Fruit fly (Drosophila melanogaster) whole organism: ENCODE data around the gene CG42494.

ENCODE experiments used
- CG8478 ChIP-seq: fragments of >200 bp; optimal IDR thresholded peaks from 2 replicates; lab custom pipeline; 2018; ENCODE audit warnings: inconsistent platforms
- Dll ChIP-seq: fragments of >200 bp; optimal IDR thresholded peaks from 2 replicates; lab custom pipeline; 2017
- EcR ChIP-seq, 2 experiments: fragments of >200 bp; optimal IDR thresholded peaks; 2 replicates each; lab custom pipeline; 2017; ENCODE audit warnings: missing biosample characterization in 2 of 2, missing genetic modification characterization in 2 of 2, missing genetic modification reagents in 2 of 2
- pan ChIP-seq: fragments of >200 bp; optimal IDR thresholded peaks from 2 replicates; lab custom pipeline; 2017
- psq ChIP-seq: fragments of >200 bp; optimal IDR thresholded peaks from 2 replicates; lab custom pipeline; 2017
- usp ChIP-seq: fragments of >200 bp; optimal IDR thresholded peaks from 2 replicates; lab custom pipeline; 2017; ENCODE audit warnings: missing biosample characterization, missing genetic modification characterization, mixed read lengths

CG42494 gene

DNA sequence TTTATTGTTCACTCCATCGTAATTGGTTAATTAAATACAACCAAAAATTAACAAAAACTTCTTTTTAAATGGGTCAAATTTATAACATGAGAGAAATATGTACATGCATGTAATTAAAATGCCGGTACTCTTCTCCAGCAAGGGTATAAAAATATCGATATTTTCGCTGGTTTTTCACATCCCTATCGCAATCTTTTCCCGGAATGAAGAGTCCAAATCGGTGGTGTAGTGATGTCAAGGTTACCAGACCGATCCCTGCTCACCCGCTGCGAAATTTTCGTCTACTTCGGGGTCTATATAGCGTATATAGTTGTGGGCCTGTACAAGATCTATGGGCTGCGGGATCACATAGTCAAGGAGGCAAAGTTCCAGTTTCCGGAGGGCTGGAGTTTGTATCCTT, 22.2 kb upstream of the CG42494 start, which contains the start of gene rasp:
TSS of gene rasp (plus strand) at position 213 of the 400 bp plus-strand sequence.
- TF ChIP-seq Dll (lab: Kevin White, UChicago) (no peak), psq (lab: Kevin White, UChicago) (no peak), usp (GFP tag; lab: Kevin White, UChicago) (no peak), pan (lab: Kevin White, UChicago) (no peak), EcR (GFP tag; optimal IDR thresholded peaks at IDR 0.05; lab: Kevin White, UChicago) (no peak), CG8478 (no peak)

DNA sequence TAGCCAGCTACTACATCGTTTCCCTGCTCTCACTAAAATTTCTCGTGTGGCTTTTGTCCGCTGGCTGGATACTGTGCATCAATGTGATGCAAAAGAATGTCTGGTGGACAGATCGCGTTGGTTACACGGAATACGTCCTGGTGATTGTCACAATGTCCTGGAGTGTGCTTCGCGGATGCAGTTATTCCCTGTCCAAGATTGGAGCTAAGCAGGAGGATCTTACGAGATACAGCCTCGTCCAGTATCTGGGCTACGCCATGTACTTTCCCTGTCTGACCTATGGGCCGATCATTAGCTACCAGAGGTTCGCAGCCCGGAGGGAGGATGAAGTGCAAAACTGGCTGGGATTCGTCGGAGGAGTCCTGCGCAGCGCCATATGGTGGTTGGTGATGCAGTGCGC, 21.6 kb upstream of the CG42494 start:
- TF ChIP-seq psq (lab: Kevin White, UChicago) (no peak), CG8478 (no peak), Dll (lab: Kevin White, UChicago) (no peak), pan (lab: Kevin White, UChicago) (no peak)

DNA sequence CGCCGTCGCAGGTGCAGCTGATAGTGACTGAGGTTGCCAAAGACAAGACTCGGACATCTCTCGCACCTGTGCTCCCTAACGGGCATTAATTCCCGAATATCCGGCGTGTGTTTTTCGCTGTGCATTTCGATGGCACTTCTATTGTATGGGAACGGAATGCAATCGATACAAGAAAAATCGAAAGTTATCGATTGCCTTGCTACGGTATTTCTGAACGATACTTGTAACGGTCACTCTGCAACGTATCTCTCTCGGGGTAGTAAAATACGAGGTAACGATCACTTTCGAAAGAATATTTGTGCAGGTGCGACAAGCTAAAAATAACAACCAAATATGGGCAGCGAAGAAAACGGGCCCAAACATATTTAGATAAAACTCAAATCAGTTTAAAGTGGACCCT, 19.3 kb upstream of the CG42494 start, which contains the start of gene CG32280:
TSS of gene CG32280 (plus strand) at position 231 of the 400 bp plus-strand sequence.
- TF ChIP-seq psq (lab: Kevin White, UChicago) (no peak), pan (lab: Kevin White, UChicago) (no peak), usp (GFP tag; lab: Kevin White, UChicago) (no peak), CG8478 (no peak), Dll (lab: Kevin White, UChicago) (no peak), EcR (GFP tag; optimal IDR thresholded peaks at IDR 0.05; lab: Kevin White, UChicago) (no peak)

DNA sequence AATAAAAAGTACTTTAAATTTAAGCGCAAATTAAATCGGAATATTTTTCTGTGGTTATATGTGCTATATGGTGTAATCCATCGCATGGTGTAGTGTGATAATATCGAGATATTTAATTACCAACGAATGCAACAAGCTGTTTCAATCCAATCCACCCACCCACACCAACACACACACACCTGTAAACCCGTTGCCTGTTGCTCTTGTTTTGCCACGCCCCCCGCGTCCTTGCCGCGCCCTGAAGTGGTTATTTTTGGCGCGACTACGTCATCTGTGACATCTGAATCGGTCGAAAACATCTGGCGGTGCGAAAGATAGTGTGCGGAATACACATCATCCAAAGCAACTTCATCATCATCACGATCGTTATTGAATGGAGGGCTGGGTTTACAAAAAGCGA, 18.8 kb upstream of the CG42494 start:
- TF ChIP-seq CG8478 (no peak), Dll (lab: Kevin White, UChicago) (no peak), usp (GFP tag; lab: Kevin White, UChicago) (no peak), pan (lab: Kevin White, UChicago) (no peak), psq (lab: Kevin White, UChicago) (no peak), EcR (GFP tag; optimal IDR thresholded peaks at IDR 0.05; lab: Kevin White, UChicago) (no peak)

DNA sequence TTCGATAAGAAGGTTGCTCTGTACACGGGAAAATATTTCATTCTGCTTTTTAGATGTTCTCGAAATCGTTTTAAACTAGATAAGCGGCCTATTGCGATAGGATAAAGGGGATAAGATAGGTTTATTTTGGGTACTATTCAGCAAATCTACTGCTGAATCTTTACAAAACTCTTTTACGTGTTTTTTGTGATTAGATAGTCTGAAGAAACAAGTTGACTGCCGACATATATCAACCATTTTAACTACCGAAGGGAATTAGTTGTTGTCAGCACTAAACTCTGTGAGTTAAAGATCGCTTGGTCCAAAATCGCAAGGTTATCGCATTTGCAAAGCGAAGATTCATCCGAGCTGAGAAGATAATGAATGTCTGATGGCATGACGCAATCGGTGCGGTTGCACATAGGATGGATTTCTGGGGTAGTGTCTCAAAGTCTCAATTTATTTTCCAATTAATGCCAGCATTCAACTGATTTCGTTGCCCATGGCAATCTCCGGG, 18.0 kb upstream of the CG42494 start, which contains the start of gene Asciz:
TSS of gene Asciz (minus strand) at position 51 of the 496 bp plus-strand sequence.
- no peak for TF ChIP-seq Dll (lab: Kevin White, UChicago)

DNA sequence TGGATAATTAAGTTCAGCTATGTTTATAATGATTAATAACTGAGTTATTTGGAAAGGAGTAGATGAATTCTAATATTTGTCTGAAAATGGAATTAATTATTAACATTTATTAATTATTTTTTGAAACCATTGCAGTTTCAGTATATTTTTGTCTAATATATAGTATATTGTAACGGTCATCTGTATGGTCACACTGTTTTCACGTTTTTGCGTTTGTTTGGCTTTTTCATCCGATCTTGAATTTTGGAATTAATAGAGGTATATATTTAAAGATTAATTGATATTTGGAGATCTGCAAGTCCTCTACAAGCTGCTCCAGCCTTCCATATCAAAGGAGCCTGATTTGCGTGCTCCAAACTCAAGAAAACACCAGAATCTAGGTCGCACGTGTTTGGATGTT, 15.1 kb upstream of the CG42494 start, which contains the start of the genes CG32278 and CG32281:
TSS of gene CG32278 (plus strand) at position 180 of the 400 bp plus-strand sequence.
TSS of gene CG32281 (plus strand) at position 269 of the 400 bp plus-strand sequence.
- TF ChIP-seq CG8478 = no peak
- no peak for TF ChIP-seq Dll (lab: Kevin White, UChicago)
- no peak for TF ChIP-seq EcR (GFP tag; optimal IDR thresholded peaks at IDR 0.05; lab: Kevin White, UChicago)
- TF ChIP-seq pan (lab: Kevin White, UChicago) = no peak
- TF ChIP-seq usp (GFP tag; lab: Kevin White, UChicago) = no peak
- TF ChIP-seq psq (lab: Kevin White, UChicago) = no peak

DNA sequence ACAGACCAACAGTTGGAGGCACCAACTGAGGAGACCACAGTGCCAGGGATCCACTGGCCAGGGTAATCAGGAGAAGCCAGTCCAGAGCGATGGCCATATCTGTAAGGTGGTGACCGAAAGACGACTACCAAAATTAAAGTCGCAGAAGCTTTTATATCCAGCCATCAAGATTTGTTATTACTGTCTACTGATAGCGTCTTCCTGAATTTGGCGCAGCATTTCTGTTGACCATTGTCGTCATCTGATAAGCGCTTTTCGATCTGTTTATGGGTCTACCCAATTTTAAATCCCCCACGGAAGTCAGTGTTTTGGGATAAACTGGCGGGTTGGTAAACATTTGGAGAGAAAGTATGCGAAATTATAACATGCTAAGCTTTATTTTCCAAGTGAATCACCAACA, 11.8 kb upstream of the CG42494 start, which contains the start of gene CG14963:
TSS of gene CG14963 (minus strand) at position 101 of the 400 bp plus-strand sequence.
- TF ChIP-seq Dll (lab: Kevin White, UChicago) = no peak

DNA sequence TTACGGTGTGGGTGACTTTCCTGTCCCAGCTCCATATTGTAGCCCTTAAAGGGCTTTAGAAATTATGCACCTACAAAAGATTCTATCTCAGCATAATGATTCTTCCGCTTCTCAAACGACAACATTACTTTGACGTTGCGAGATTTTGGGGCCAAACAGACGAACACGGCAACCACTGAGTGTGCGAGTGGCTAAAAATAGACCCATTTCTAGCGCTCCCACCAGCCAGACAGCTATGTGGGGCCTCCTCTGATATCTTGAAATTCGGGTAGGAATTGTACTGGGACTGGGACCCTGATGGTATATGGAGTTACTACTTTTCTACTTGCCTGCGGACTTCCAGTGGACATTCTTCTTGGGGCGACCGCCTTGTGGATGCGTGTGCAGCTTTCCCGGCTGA, 6.3 kb upstream of the CG42494 start:
- TF ChIP-seq psq (lab: Kevin White, UChicago) = no peak
- TF ChIP-seq pan (lab: Kevin White, UChicago) = no peak

DNA sequence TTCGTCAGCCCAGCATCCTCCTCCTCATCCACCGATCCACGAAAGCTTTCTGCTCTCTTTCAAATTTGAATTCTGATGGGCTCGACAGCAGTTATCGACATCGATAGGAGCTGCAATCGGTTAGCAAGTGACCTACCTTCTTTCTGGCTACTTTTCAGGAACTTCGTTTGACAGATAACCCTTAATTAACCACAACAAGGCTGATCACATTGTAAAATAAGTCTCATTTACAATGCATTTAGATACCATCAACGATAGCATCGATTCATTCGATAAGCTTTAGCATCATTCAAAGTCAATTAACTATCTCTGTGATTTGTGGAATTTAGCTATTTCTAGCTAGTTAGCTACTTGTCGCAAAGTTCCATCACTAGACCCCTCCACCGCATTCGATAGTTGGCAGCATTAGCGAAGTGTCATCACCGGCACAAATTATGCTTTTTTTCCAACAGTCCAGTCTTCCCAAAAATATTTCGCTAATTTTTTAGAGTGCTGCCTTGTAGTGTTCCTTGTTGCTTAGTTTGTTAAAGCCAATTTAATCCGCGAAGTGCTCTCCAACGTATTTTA, 5.6 kb upstream of the CG42494 start, which contains the start of the genes MnM and Girdin:
TSS of gene MnM (minus strand) at position 51 of the 567 bp plus-strand sequence.
TSS of gene Girdin (plus strand) at position 401 of the 567 bp plus-strand sequence.
- no peak for TF ChIP-seq usp (GFP tag; lab: Kevin White, UChicago)

DNA sequence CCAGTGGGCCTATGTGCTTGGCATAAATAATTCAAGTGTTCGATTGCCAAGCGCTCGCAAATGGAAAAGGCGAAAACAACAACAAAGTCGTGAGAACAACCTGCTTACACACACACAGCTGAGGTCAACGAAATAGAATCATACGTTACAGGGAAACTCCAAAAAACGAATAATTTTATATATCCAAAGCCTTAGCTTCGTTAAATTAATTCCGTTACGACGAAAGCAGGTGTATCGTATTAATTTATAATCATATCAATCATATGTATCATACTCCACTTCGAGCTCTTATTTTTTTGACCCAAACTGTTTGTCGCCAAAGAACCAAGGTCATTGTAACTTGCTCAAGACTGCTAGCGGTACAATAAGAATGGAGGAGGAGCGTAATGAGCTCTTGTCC, 4.7 kb upstream of the CG42494 start:
- TF ChIP-seq EcR (GFP tag; optimal IDR thresholded peaks at IDR 0.05; lab: Kevin White, UChicago) = peak in 1 of 2 experiments; percentile 79
- no peak for TF ChIP-seq psq (lab: Kevin White, UChicago)

DNA sequence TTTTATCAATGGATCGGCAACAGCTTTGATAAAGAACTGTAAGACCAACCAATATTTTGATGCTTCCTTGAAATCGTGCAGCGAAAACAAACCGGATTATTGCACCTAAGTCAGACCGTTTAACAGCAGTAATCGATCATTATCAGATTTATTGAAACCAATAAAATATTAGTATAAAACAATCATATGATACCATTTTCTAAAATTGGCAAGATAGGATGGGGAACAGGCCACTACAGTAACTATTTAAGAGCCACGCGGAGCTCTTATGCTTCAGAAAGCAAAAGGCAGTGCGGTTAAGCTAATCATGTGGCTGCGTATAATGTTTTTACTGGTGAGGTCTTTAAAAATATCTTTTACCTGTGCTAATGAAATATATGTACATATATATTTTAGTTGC, 2.2 kb downstream of the CG42494 start, which contains the start of gene CG32284:
TSS of gene CG32284 (plus strand) at position 301 of the 400 bp plus-strand sequence.
- TF ChIP-seq Dll (lab: Kevin White, UChicago) (no peak), CG8478 (no peak), pan (lab: Kevin White, UChicago) (no peak), psq (lab: Kevin White, UChicago) (no peak), usp (GFP tag; lab: Kevin White, UChicago) (no peak), EcR (GFP tag; optimal IDR thresholded peaks at IDR 0.05; lab: Kevin White, UChicago) (no peak)

DNA sequence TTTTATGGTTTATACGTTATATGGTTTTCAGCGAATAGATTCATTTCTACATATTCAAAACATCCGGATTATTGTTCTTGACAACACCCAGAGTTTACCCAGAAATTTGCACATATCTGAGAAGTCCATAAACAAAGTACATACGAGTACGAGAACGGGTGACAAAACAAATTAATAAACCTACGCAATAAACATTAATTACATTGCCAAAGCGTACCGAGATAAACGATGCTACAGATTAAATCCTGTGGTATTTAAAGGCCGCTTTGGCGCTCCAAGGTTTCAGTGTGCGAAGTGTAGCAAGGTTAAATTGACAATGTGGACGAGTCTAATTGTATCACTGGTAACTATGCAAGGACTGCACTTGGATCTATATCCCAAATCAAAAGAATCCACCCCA, 3.1 kb downstream of the CG42494 start, which contains the start of gene CG14957:
TSS of gene CG14957 (plus strand) at position 301 of the 400 bp plus-strand sequence.
- TF ChIP-seq EcR (GFP tag; optimal IDR thresholded peaks at IDR 0.05; lab: Kevin White, UChicago) (no peak), Dll (lab: Kevin White, UChicago) (no peak), usp (GFP tag; lab: Kevin White, UChicago) (no peak), pan (lab: Kevin White, UChicago) (no peak), CG8478 (no peak), psq (lab: Kevin White, UChicago) (no peak)

DNA sequence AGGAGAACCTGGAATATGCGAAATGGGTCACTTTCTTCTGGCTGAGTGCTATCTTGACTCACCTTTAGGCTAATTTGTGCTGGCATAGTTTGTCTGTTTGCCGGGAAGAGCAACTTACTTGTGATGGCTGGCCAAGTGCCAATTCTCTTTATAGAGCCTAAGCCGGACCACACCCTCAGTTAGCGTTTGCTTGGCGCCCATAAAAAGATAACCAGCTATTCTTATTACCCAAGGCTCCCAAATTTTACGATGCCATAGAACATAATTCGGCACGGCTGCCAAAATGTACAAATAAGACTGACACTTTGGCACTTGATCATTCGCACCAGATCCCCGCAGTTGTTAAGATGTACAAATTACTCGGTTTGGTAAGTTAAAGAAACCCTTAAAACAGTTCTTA, 5.4 kb downstream of the CG42494 start, which contains the start of the genes CG42525 and CG14958:
TSS of gene CG42525 (minus strand) at position 101 of the 400 bp plus-strand sequence.
TSS of gene CG14958 (plus strand) at position 332 of the 400 bp plus-strand sequence.
- TF ChIP-seq usp (GFP tag; lab: Kevin White, UChicago) (no peak), CG8478 (no peak), pan (lab: Kevin White, UChicago) (no peak), EcR (GFP tag; optimal IDR thresholded peaks at IDR 0.05; lab: Kevin White, UChicago) (no peak), Dll (lab: Kevin White, UChicago) (no peak), psq (lab: Kevin White, UChicago) (no peak)
